Worm (Caenorhabditis elegans) whole organism, mixed stage, embryonic: Measurements from ENCODE around the gene C48B4.6.

ENCODE experiments used
- M03D4.4 ChIP-seq: sonication (generic microtip); optimal IDR thresholded peaks from 2 replicates; lab custom pipeline; 2017; ENCODE audit warnings: mild to moderate bottlenecking, missing genetic modification characterization, missing compliant biosample characterization
- elt-1 ChIP-seq: sonication (generic microtip); optimal IDR thresholded peaks from 2 replicates; lab custom pipeline; 2017; ENCODE audit warnings: missing genetic modification characterization, mild to moderate bottlenecking, missing compliant biosample characterization, antibody characterized with exemption, moderate library complexity, borderline replicate concordance; ENCODE audit not compliant: insufficient read depth
- mep-1 ChIP-seq: fragments of 150-350 bp; optimal IDR thresholded peaks from 2 replicates; lab custom pipeline; 2017; ENCODE audit warnings: missing biosample characterization, missing genetic modification reagents, missing genetic modification characterization, inconsistent platforms
- nhr-237 ChIP-seq: fragments of 150-350 bp; optimal IDR thresholded peaks from 2 replicates; lab custom pipeline; 2014; ENCODE audit warnings: missing biosample characterization, missing genetic modification characterization
- nhr-76 ChIP-seq: sonication (generic microtip); optimal IDR thresholded peaks from 2 replicates; lab custom pipeline; 2017; ENCODE audit warnings: missing biosample characterization, missing genetic modification characterization
- sem-2 ChIP-seq: fragments of 200-800 bp; sonication (Bioruptor generic); optimal IDR thresholded peaks from 2 replicates; lab custom pipeline; 2018; ENCODE audit warnings: mild to moderate bottlenecking, missing genetic modification characterization, missing compliant biosample characterization
- sptf-1 ChIP-seq: sonication (generic microtip); optimal IDR thresholded peaks from 2 replicates; lab custom pipeline; 2017; ENCODE audit warnings: mild to moderate bottlenecking, missing genetic modification characterization, moderate library complexity, missing compliant biosample characterization
- tbx-8 ChIP-seq: fragments of 200-800 bp; sonication (Bioruptor generic); optimal IDR thresholded peaks from 2 replicates; lab custom pipeline; 2018; ENCODE audit warnings: mild to moderate bottlenecking, missing genetic modification characterization, moderate library complexity, missing compliant biosample characterization
- unc-120 ChIP-seq: sonication (generic microtip); optimal IDR thresholded peaks from 2 replicates; lab custom pipeline; 2017; ENCODE audit warnings: missing genetic modification characterization, missing compliant biosample characterization; ENCODE audit not compliant: poor library complexity, severe bottlenecking
- unc-39 ChIP-seq: fragments of 150-350 bp; optimal IDR thresholded peaks from 2 replicates; lab custom pipeline; 2014; ENCODE audit warnings: missing biosample characterization, missing genetic modification characterization
- unc-62 ChIP-seq: fragments of 150-350 bp; optimal IDR thresholded peaks from 2 replicates; lab custom pipeline; 2014; ENCODE audit warnings: missing biosample characterization, missing genetic modification reagents, missing genetic modification characterization

DNA sequence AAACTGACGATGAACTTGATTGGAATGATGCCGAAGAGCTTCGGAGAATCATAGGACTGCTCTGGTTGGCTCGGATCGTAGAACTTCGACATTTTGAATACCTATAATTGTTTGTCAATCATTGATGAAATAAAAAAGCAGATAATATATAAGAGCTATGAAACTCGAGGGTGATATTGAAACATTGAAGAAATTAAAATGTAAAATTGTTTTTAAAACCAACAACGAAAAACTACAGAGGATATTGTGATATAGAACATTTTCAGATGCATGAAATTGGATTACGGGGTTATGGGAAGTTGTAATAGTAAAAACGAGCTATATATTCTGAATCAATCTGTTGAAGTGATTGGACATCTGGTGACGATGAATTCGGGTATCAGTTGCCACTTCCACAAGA, 6.0 kb upstream of the C48B4.6 start, which contains the start of gene C48B4.10:
- no peak for TF ChIP-seq sem-2 (GFP tag; lab: Kevin White, UChicago)
- no peak for TF ChIP-seq unc-39 (tag; lab: Kevin White, UChicago)
- no peak for TF ChIP-seq unc-120
- TF ChIP-seq mep-1 (tag; lab: Kevin White, UChicago) = no peak
- TF ChIP-seq elt-1 (tag; lab: Kevin White, UChicago) = no peak
- TF ChIP-seq nhr-237 (tag; lab: Kevin White, UChicago) = no peak
- TF ChIP-seq nhr-76 (tag; lab: Kevin White, UChicago) = no peak
- no peak for TF ChIP-seq sptf-1 (tag; lab: Kevin White, UChicago)
- no peak for TF ChIP-seq M03D4.4 (tag; lab: Kevin White, UChicago)
- TF ChIP-seq unc-62 (GFP tag; lab: Kevin White, UChicago) = no peak
- no peak for TF ChIP-seq tbx-8 (GFP tag; lab: Kevin White, UChicago)
